Worm (Caenorhabditis elegans) whole organism, L2 larva: Measurements from ENCODE around the gene Y56A3A.2.

Experiments
- C34F6.9 ChIP-seq: fragments of 150-350 bp; optimal IDR thresholded peaks from 2 replicates; lab custom pipeline; 2014; ENCODE audit warnings: missing biosample characterization, missing genetic modification characterization
- F13H6.1 ChIP-seq: sonication (generic microtip); optimal IDR thresholded peaks from 2 replicates; lab custom pipeline; 2016; ENCODE audit warnings: missing genetic modification characterization, missing compliant biosample characterization
- R02D3.7 ChIP-seq: fragments of 150-350 bp; optimal IDR thresholded peaks from 2 replicates; lab custom pipeline; 2014; ENCODE audit warnings: missing biosample characterization, missing genetic modification characterization
- Y55F3AM.14 ChIP-seq: fragments of 200-800 bp; sonication (Bioruptor generic); optimal IDR thresholded peaks from 2 replicates; lab custom pipeline; 2018; ENCODE audit warnings: mild to moderate bottlenecking, missing genetic modification characterization, missing compliant biosample characterization
- ZK546.5 ChIP-seq: sonication (generic microtip); optimal IDR thresholded peaks from 2 replicates; lab custom pipeline; 2017; ENCODE audit warnings: missing biosample characterization, missing genetic modification characterization
- alr-1 ChIP-seq: fragments of 150-350 bp; optimal IDR thresholded peaks from 2 replicates; lab custom pipeline; 2014; ENCODE audit warnings: missing biosample characterization, missing genetic modification characterization
- aly-2 ChIP-seq: fragments of 150-350 bp; optimal IDR thresholded peaks from 2 replicates; lab custom pipeline; 2014; ENCODE audit warnings: missing biosample characterization, missing genetic modification characterization
- blmp-1 ChIP-seq: sonication (generic microtip); optimal IDR thresholded peaks from 2 replicates; lab custom pipeline; 2017; ENCODE audit warnings: missing genetic modification characterization, mild to moderate bottlenecking, missing compliant biosample characterization, antibody characterized with exemption, moderate library complexity; ENCODE audit not compliant: insufficient read depth
- ceh-16 ChIP-seq: fragments of 150-350 bp; optimal IDR thresholded peaks from 2 replicates; lab custom pipeline; 2014; ENCODE audit warnings: missing biosample characterization, missing genetic modification characterization
- ceh-82 ChIP-seq: fragments of 150-350 bp; optimal IDR thresholded peaks from 2 replicates; lab custom pipeline; 2014; ENCODE audit warnings: missing biosample characterization, missing genetic modification characterization
- crh-2 ChIP-seq: sonication (generic microtip); optimal IDR thresholded peaks from 2 replicates; lab custom pipeline; 2017; ENCODE audit warnings: missing biosample characterization, missing genetic modification characterization
- dmd-4 ChIP-seq: sonication (generic microtip); optimal IDR thresholded peaks from 2 replicates; lab custom pipeline; 2017; ENCODE audit warnings: missing biosample characterization, missing genetic modification characterization
- egl-27 ChIP-seq: sonication (generic microtip); optimal IDR thresholded peaks from 3 replicates; lab custom pipeline; 2017; ENCODE audit warnings: missing biosample characterization, missing genetic modification reagents, missing genetic modification characterization
- elt-1 ChIP-seq: fragments of 150-350 bp; optimal IDR thresholded peaks from 2 replicates; lab custom pipeline; 2014; ENCODE audit warnings: missing biosample characterization, missing genetic modification characterization
- elt-3 ChIP-seq: sonication (generic microtip); optimal IDR thresholded peaks from 2 replicates; lab custom pipeline; 2017; ENCODE audit warnings: missing biosample characterization, missing genetic modification characterization
- fos-1 ChIP-seq: fragments of 150-350 bp; optimal IDR thresholded peaks from 2 replicates; lab custom pipeline; 2014; ENCODE audit warnings: missing biosample characterization, missing genetic modification characterization
- gmeb-1 ChIP-seq: fragments of 150-350 bp; optimal IDR thresholded peaks from 2 replicates; lab custom pipeline; 2014; ENCODE audit warnings: missing biosample characterization, missing genetic modification characterization
- lin-11 ChIP-seq: fragments of 150-350 bp; sonication (generic microtip); optimal IDR thresholded peaks from 2 replicates; lab custom pipeline; 2014; ENCODE audit warnings: missing biosample characterization, missing genetic modification characterization, inconsistent platforms, mixed read lengths
- lin-13 ChIP-seq: fragments of 150-350 bp; optimal IDR thresholded peaks from 2 replicates; lab custom pipeline; 2014; ENCODE audit warnings: missing biosample characterization, missing genetic modification reagents, missing genetic modification characterization
- lin-39 ChIP-seq: fragments of 150-350 bp; optimal IDR thresholded peaks from 2 replicates; lab custom pipeline; 2014; ENCODE audit warnings: missing biosample characterization, missing genetic modification reagents, missing genetic modification characterization
- lsy-2 ChIP-seq, 2 experiments: fragments of 150-350 bp in 1 of 2; sonication (generic microtip) in 1 of 2; optimal IDR thresholded peaks; 2 replicates each; lab custom pipeline; 2014 to 2017; ENCODE audit warnings: missing biosample characterization in 2 of 2, missing genetic modification characterization in 2 of 2
- mab-5 ChIP-seq: fragments of 150-350 bp; optimal IDR thresholded peaks from 2 replicates; lab custom pipeline; 2014; ENCODE audit warnings: missing biosample characterization, missing genetic modification characterization
- mbf-1 ChIP-seq: sonication (generic microtip); optimal IDR thresholded peaks from 2 replicates; lab custom pipeline; 2017; ENCODE audit warnings: missing biosample characterization, missing genetic modification characterization
- mdl-1 ChIP-seq, 2 experiments: fragments of 150-350 bp in 1 of 2; sonication (generic microtip) in 1 of 2; optimal IDR thresholded peaks; 2 replicates each; lab custom pipeline; 2017; ENCODE audit warnings: missing biosample characterization in 2 of 2, missing genetic modification characterization in 2 of 2
- nhr-10 ChIP-seq: sonication (generic microtip); optimal IDR thresholded peaks from 2 replicates; lab custom pipeline; 2017; ENCODE audit warnings: missing biosample characterization, missing genetic modification characterization
- nhr-11 ChIP-seq: fragments of 150-350 bp; optimal IDR thresholded peaks from 2 replicates; lab custom pipeline; 2014; ENCODE audit warnings: missing biosample characterization, missing genetic modification characterization
- nhr-129 ChIP-seq: fragments of 150-350 bp; optimal IDR thresholded peaks from 2 replicates; lab custom pipeline; 2014; ENCODE audit warnings: missing biosample characterization, missing genetic modification characterization
- nhr-21 ChIP-seq: fragments of 150-350 bp; optimal IDR thresholded peaks from 2 replicates; lab custom pipeline; 2014; ENCODE audit warnings: missing biosample characterization, missing genetic modification characterization
- nhr-23 ChIP-seq: fragments of 150-350 bp; optimal IDR thresholded peaks from 2 replicates; lab custom pipeline; 2014; ENCODE audit warnings: missing biosample characterization, missing genetic modification reagents, missing genetic modification characterization
- nhr-237 ChIP-seq: fragments of 150-350 bp; optimal IDR thresholded peaks from 2 replicates; lab custom pipeline; 2014; ENCODE audit warnings: missing biosample characterization, missing genetic modification characterization
- nhr-25 ChIP-seq: fragments of 150-350 bp; sonication (generic microtip); optimal IDR thresholded peaks from 3 replicates; lab custom pipeline; 2014; ENCODE audit warnings: missing biosample characterization, missing genetic modification characterization
- nhr-6 ChIP-seq: fragments of 150-350 bp; optimal IDR thresholded peaks from 2 replicates; lab custom pipeline; 2014; ENCODE audit warnings: missing biosample characterization, missing genetic modification characterization
- nhr-77 ChIP-seq: fragments of 150-350 bp; optimal IDR thresholded peaks from 2 replicates; lab custom pipeline; 2014; ENCODE audit warnings: missing biosample characterization, missing genetic modification characterization
- sem-4 ChIP-seq: fragments of 150-350 bp; optimal IDR thresholded peaks from 2 replicates; lab custom pipeline; 2014; ENCODE audit warnings: missing biosample characterization, missing genetic modification reagents, missing genetic modification characterization
- skn-1 ChIP-seq: sonication (generic microtip); optimal IDR thresholded peaks from 2 replicates; lab custom pipeline; 2017; ENCODE audit warnings: missing biosample characterization, missing genetic modification characterization
- sma-3 ChIP-seq: sonication (generic microtip); optimal IDR thresholded peaks from 2 replicates; lab custom pipeline; 2016; ENCODE audit warnings: missing genetic modification reagents, missing genetic modification characterization, missing compliant biosample characterization
- sma-9 ChIP-seq, 2 experiments: fragments of 150-350 bp in 1 of 2; sonication (generic microtip) in 1 of 2; optimal IDR thresholded peaks; 2 replicates each; lab custom pipeline; 2014 to 2016; ENCODE audit warnings: missing genetic modification characterization in 2 of 2, mild to moderate bottlenecking in 1 of 2, missing biosample characterization in 1 of 2, missing compliant biosample characterization in 1 of 2, missing genetic modification reagents in 1 of 2, moderate library complexity in 1 of 2
- snpc-4 ChIP-seq: fragments of 150-350 bp; optimal IDR thresholded peaks from 2 replicates; lab custom pipeline; 2014; ENCODE audit warnings: missing biosample characterization, missing genetic modification characterization
- unc-39 ChIP-seq: fragments of 150-350 bp; optimal IDR thresholded peaks from 2 replicates; lab custom pipeline; 2014; ENCODE audit warnings: missing biosample characterization, missing genetic modification characterization
- unc-55 ChIP-seq: fragments of 150-350 bp; sonication (generic microtip); optimal IDR thresholded peaks from 3 replicates; lab custom pipeline; 2014; ENCODE audit warnings: missing biosample characterization, missing genetic modification reagents, missing genetic modification characterization
- unc-62 ChIP-seq: fragments of 150-350 bp; optimal IDR thresholded peaks from 2 replicates; lab custom pipeline; 2014; ENCODE audit warnings: missing biosample characterization, missing genetic modification reagents, missing genetic modification characterization
- zag-1 ChIP-seq: fragments of 150-350 bp; optimal IDR thresholded peaks from 2 replicates; lab custom pipeline; 2014; ENCODE audit warnings: missing biosample characterization, missing genetic modification characterization
- ztf-1 ChIP-seq: fragments of 200-800 bp; sonication (Bioruptor generic); conservative IDR thresholded peaks from 2 replicates; pipeline ENCODE4 v1.3.6; 2022; ENCODE audit warnings: missing genetic modification characterization, missing compliant biosample characterization
- ztf-11 ChIP-seq: sonication (generic microtip); optimal IDR thresholded peaks from 2 replicates; lab custom pipeline; 2017; ENCODE audit warnings: missing biosample characterization, missing genetic modification characterization
- ztf-4 ChIP-seq: fragments of 150-350 bp; optimal IDR thresholded peaks from 2 replicates; lab custom pipeline; 2014; ENCODE audit warnings: missing biosample characterization, missing genetic modification characterization

Gene Y56A3A.2

ce11 chrIII:11836734-11837133, 25.3 kb downstream of the Y56A3A.2 start:
- peak; percentile 27 for TF ChIP-seq unc-55
- TF ChIP-seq lin-39 (tag; lab: Kevin White, UChicago) = no peak
- TF ChIP-seq skn-1 (tag; lab: Kevin White, UChicago) = peak; percentile 61
- TF ChIP-seq nhr-21 (tag; lab: Kevin White, UChicago) = no peak

ce11 chrIII:11836054-11836453, 26.0 kb downstream of the Y56A3A.2 start:
- TF ChIP-seq C34F6.9 (tag; lab: Kevin White, UChicago) = peak; percentile 36
- no peak for TF ChIP-seq R02D3.7 (tag; lab: Kevin White, UChicago)
- no peak for TF ChIP-seq snpc-4 (tag; lab: Kevin White, UChicago)
- TF ChIP-seq unc-39 = no peak
- no peak for TF ChIP-seq mbf-1
- no peak for TF ChIP-seq ceh-82 (tag; lab: Kevin White, UChicago)
- no peak for TF ChIP-seq lin-13
- TF ChIP-seq nhr-129 (tag; lab: Kevin White, UChicago) = peak; percentile 30
- TF ChIP-seq nhr-21 (tag; lab: Kevin White, UChicago) = no peak
- no peak for TF ChIP-seq nhr-237 (tag; lab: Kevin White, UChicago)
- TF ChIP-seq egl-27 (tag; lab: Kevin White, UChicago) = no peak
- TF ChIP-seq fos-1 (tag; lab: Kevin White, UChicago) = no peak
- TF ChIP-seq ztf-11 (tag; lab: Kevin White, UChicago) = no peak
- no peak for TF ChIP-seq nhr-77
- no peak for TF ChIP-seq mab-5 (tag; lab: Kevin White, UChicago)
- TF ChIP-seq Y55F3AM.14 (GFP tag; lab: Kevin White, UChicago) = peak; percentile 13
- peak; percentile 12 for TF ChIP-seq lin-11 (tag; lab: Kevin White, UChicago)
- TF ChIP-seq ztf-4 (tag; lab: Kevin White, UChicago) = no peak
- no peak for TF ChIP-seq ztf-1 (GFP tag; lab: Robert Waterston, UW)
- TF ChIP-seq mdl-1 (tag; optimal IDR thresholded peaks at IDR 0.05; lab: Kevin White, UChicago) = no peak
- no peak for TF ChIP-seq alr-1
- TF ChIP-seq sem-4 (tag; lab: Kevin White, UChicago) = no peak
- no peak for TF ChIP-seq gmeb-1
- TF ChIP-seq unc-55 = no peak
- no peak for TF ChIP-seq zag-1 (tag; lab: Kevin White, UChicago)
- TF ChIP-seq ZK546.5 (tag; lab: Kevin White, UChicago) = no peak
- no peak for TF ChIP-seq sma-9 (GFP tag; optimal IDR thresholded peaks at IDR 0.05; lab: Kevin White, UChicago)
- no peak for TF ChIP-seq sma-9 (tag; optimal IDR thresholded peaks at IDR 0.05; lab: Kevin White, UChicago)
- TF ChIP-seq aly-2 (tag; lab: Kevin White, UChicago) = no peak
- TF ChIP-seq nhr-23 (tag; lab: Kevin White, UChicago) = no peak
- TF ChIP-seq nhr-10 (tag; lab: Kevin White, UChicago) = no peak
- no peak for TF ChIP-seq F13H6.1 (tag; lab: Kevin White, UChicago)
- no peak for TF ChIP-seq elt-3
- TF ChIP-seq ceh-16 (tag; lab: Kevin White, UChicago) = no peak
- peak; percentile 9 for TF ChIP-seq crh-2
- TF ChIP-seq elt-1 (tag; lab: Kevin White, UChicago) = no peak
- no peak for TF ChIP-seq unc-62
- no peak for TF ChIP-seq skn-1 (tag; lab: Kevin White, UChicago)
- no peak for TF ChIP-seq nhr-25 (tag; lab: Kevin White, UChicago)
- no peak for TF ChIP-seq sma-3 (GFP tag; lab: Kevin White, UChicago)
- TF ChIP-seq blmp-1 (tag; lab: Kevin White, UChicago) = no peak
- peak in 1 of 2 experiments; percentile 27 for TF ChIP-seq lsy-2 (tag; optimal IDR thresholded peaks at IDR 0.05; lab: Kevin White, UChicago)
- no peak for TF ChIP-seq nhr-11 (tag; lab: Kevin White, UChicago)
- no peak for TF ChIP-seq nhr-6 (tag; lab: Kevin White, UChicago)
- no peak for TF ChIP-seq dmd-4 (tag; lab: Kevin White, UChicago)
